Fruit fly (Drosophila melanogaster): Measurements from ENCODE around the gene qua.
A peak's percentile ranks its signal among the peaks of the same experiment; 100 is the strongest.

Gene qua

dm6 chr2L:17480943-17481580, 15.9 kb downstream of the qua start, which contains the start of the genes fws and Lamtor3 (continued):
- TF ChIP-seq H15 (GFP tag; IDR thresholded peaks at IDR 0.05) (peak; percentile 99), CG42726 (GFP tag; IDR thresholded peaks at IDR 0.05; ENCODE audit: partially characterized antibody) (0 out of 2 replicates have a peak, but pooled peaks have one; percentile 28), CG6813 (GFP tag; optimal IDR thresholded peaks at IDR 0.05) (peak; percentile 95), CG9932 (GFP tag; IDR thresholded peaks at IDR 0.05) (peak; percentile 99), CG9817 (tag; optimal IDR thresholded peaks at IDR 0.05) (peak; percentile 97), CG4328 (GFP tag; optimal IDR thresholded peaks at IDR 0.05) (peak; percentile 33), BEAF-32 (GFP tag; optimal IDR thresholded peaks at IDR 0.05) (peak; percentile 51), NfI (GFP tag; optimal IDR thresholded peaks at IDR 0.05) (peak; percentile 99), wdn (GFP tag; IDR thresholded peaks at IDR 0.05) (peak; percentile 99), CG31388 (GFP tag; optimal IDR thresholded peaks at IDR 0.05) (peak; percentile 93), Aef1 (GFP tag; IDR thresholded peaks at IDR 0.05) (peak; percentile 99), salm (tag; optimal IDR thresholded peaks at IDR 0.05) (peak; percentile 96), ken (GFP tag; IDR thresholded peaks at IDR 0.05) (peak; percentile 99), CG31441 (GFP tag; IDR thresholded peaks at IDR 0.05) (peak; percentile 98), Six4 (GFP tag; optimal IDR thresholded peaks at IDR 0.05) (peak; percentile 95), da (GFP tag; optimal IDR thresholded peaks at IDR 0.05) (peak; percentile 27), CG6272 (GFP tag; IDR thresholded peaks at IDR 0.05) (peak; percentile 99), CG4854 (GFP tag; optimal IDR thresholded peaks at IDR 0.05) (peak; percentile 89), CTCF (GFP tag; optimal IDR thresholded peaks at IDR 0.05) (peak; percentile 64), dpn (GFP tag; optimal IDR thresholded peaks at IDR 0.05) (peak; percentile 79 to 98), Lim3 (GFP tag; IDR thresholded peaks at IDR 0.05) (peak; percentile 97), kni (GFP tag; optimal IDR thresholded peaks at IDR 0.05) (no peak), CG6175 (GFP tag; IDR thresholded peaks at IDR 0.05) (peak; percentile 99), maf-S (GFP tag; optimal IDR thresholded peaks at IDR 0.05) (peak; percentile 86), CG17568 (GFP tag; optimal IDR thresholded peaks at IDR 0.05) (peak; percentile 97), CG8388 (GFP tag; optimal IDR thresholded peaks at IDR 0.05) (peak; percentile 96), vfl (GFP tag; optimal IDR thresholded peaks at IDR 0.05) (peak; percentile 95), Mrtf (GFP tag; IDR thresholded peaks at IDR 0.05) (peak; percentile 99), en (GFP tag; optimal IDR thresholded peaks at IDR 0.05) (peak; percentile 31), CG12942 (GFP tag; optimal IDR thresholded peaks at IDR 0.05) (peak; percentile 96), Side (GFP tag; optimal IDR thresholded peaks at IDR 0.05) (peak; percentile 72), CG7271 (tag; optimal IDR thresholded peaks at IDR 0.05) (peak; percentile 96), oc (tag; optimal IDR thresholded peaks at IDR 0.05) (peak; percentile 99), CG11723 (GFP tag; optimal IDR thresholded peaks at IDR 0.05) (peak; percentile 94), vnd (GFP tag; IDR thresholded peaks at IDR 0.05; ENCODE audit: partially characterized antibody) (no peak), CG7357 (GFP tag; IDR thresholded peaks at IDR 0.05) (peak; percentile 97), Sry-δ (GFP tag; optimal IDR thresholded peaks at IDR 0.05) (peak; percentile 37), CG13775 (GFP tag; optimal IDR thresholded peaks at IDR 0.05) (peak; percentile 99), ham (GFP tag; IDR thresholded peaks at IDR 0.05) (peak; percentile 96), CG34376 (GFP tag; optimal IDR thresholded peaks at IDR 0.05) (peak; percentile 79), CG12391 (tag; optimal IDR thresholded peaks at IDR 0.05) (peak; percentile 99), ind (GFP tag; optimal IDR thresholded peaks at IDR 0.05) (peak; percentile 98), CG10654 (GFP tag; optimal IDR thresholded peaks at IDR 0.05) (peak; percentile 96), CG30431 (GFP tag; optimal IDR thresholded peaks at IDR 0.05) (peak; percentile 98), Antp (GFP tag; optimal IDR thresholded peaks at IDR 0.05) (peak; percentile 72), gfzf (GFP tag; optimal IDR thresholded peaks at IDR 0.05) (no peak), ATbp (GFP tag; optimal IDR thresholded peaks at IDR 0.05) (peak; percentile 98), Hmx (GFP tag; optimal IDR thresholded peaks at IDR 0.05) (peak; percentile 61), fru (optimal IDR thresholded peaks at IDR 0.05) (no peak), ssp (GFP tag; IDR thresholded peaks at IDR 0.05) (peak; percentile 95), Asciz (GFP tag; optimal IDR thresholded peaks at IDR 0.05) (peak; percentile 97)
